Worm (Caenorhabditis elegans) whole organism, L3 larva: ENCODE results near the gene ZK512.8.

Experiments
- R02D3.7 ChIP-seq: fragments of 150-350 bp; optimal IDR thresholded peaks from 2 replicates; lab custom pipeline; 2014; ENCODE audit warnings: missing biosample characterization, missing genetic modification characterization
- ZK546.5 ChIP-seq: sonication (generic microtip); optimal IDR thresholded peaks from 2 replicates; lab custom pipeline; 2017; ENCODE audit warnings: missing biosample characterization, missing genetic modification characterization
- ama-1 ChIP-seq: fragments of 150-350 bp; optimal IDR thresholded peaks from 2 replicates; lab custom pipeline; 2018
- ceh-16 ChIP-seq: sonication (generic microtip); optimal IDR thresholded peaks from 2 replicates; lab custom pipeline; 2017; ENCODE audit warnings: missing biosample characterization, missing genetic modification characterization
- ceh-28 ChIP-seq: fragments of 150-350 bp; optimal IDR thresholded peaks from 2 replicates; lab custom pipeline; 2014; ENCODE audit warnings: missing biosample characterization, missing genetic modification reagents, missing genetic modification characterization
- ceh-9 ChIP-seq: sonication (generic microtip); optimal IDR thresholded peaks from 2 replicates; lab custom pipeline; 2018; ENCODE audit warnings: missing biosample characterization, missing genetic modification characterization
- daf-12 ChIP-seq: fragments of 150-350 bp; optimal IDR thresholded peaks from 2 replicates; lab custom pipeline; 2014; ENCODE audit warnings: missing biosample characterization, missing genetic modification reagents, missing genetic modification characterization
- elt-1 ChIP-seq: fragments of 150-350 bp; optimal IDR thresholded peaks from 2 replicates; lab custom pipeline; 2014; ENCODE audit warnings: missing biosample characterization, missing genetic modification characterization
- elt-2 ChIP-seq: sonication (generic microtip); optimal IDR thresholded peaks from 2 replicates; lab custom pipeline; 2016; ENCODE audit warnings: missing genetic modification reagents, mild to moderate bottlenecking, missing genetic modification characterization, missing compliant biosample characterization
- elt-3 ChIP-seq, 3 experiments: fragments of 150-350 bp in 1 of 3; sonication (generic microtip) in 2 of 3; optimal IDR thresholded peaks; 2 replicates in 2 of 3; 4 replicates in 1 of 3; lab custom pipeline; 2014 to 2017; ENCODE audit warnings: missing biosample characterization in 3 of 3, missing genetic modification characterization in 3 of 3
- eor-1 ChIP-seq, 2 experiments: fragments of 150-350 bp; optimal IDR thresholded peaks; 2 replicates each; lab custom pipeline; 2014 to 2018; ENCODE audit warnings: missing biosample characterization in 2 of 2, missing genetic modification characterization in 2 of 2
- fkh-10 ChIP-seq: sonication (generic microtip); optimal IDR thresholded peaks from 2 replicates; lab custom pipeline; 2017; ENCODE audit warnings: missing biosample characterization, missing genetic modification reagents, missing genetic modification characterization
- fkh-2 ChIP-seq: fragments of 150-350 bp; optimal IDR thresholded peaks from 2 replicates; lab custom pipeline; 2014; ENCODE audit warnings: missing biosample characterization, missing genetic modification reagents, missing genetic modification characterization
- fos-1 ChIP-seq: fragments of 150-350 bp; optimal IDR thresholded peaks from 2 replicates; lab custom pipeline; 2014; ENCODE audit warnings: missing biosample characterization, missing genetic modification characterization
- hmg-11 ChIP-seq: sonication (generic microtip); optimal IDR thresholded peaks from 2 replicates; lab custom pipeline; 2016; ENCODE audit warnings: missing genetic modification characterization, missing compliant biosample characterization
- jun-1 ChIP-seq: fragments of 150-350 bp; optimal IDR thresholded peaks from 2 replicates; lab custom pipeline; 2014; ENCODE audit warnings: missing biosample characterization, missing genetic modification reagents, missing genetic modification characterization
- lin-39 ChIP-seq: fragments of 150-350 bp; optimal IDR thresholded peaks from 2 replicates; lab custom pipeline; 2018; ENCODE audit warnings: missing biosample characterization, missing genetic modification reagents, missing genetic modification characterization
- nfya-1 ChIP-seq: sonication (generic microtip); optimal IDR thresholded peaks from 2 replicates; lab custom pipeline; 2017; ENCODE audit warnings: missing genetic modification characterization, mild to moderate bottlenecking, missing compliant biosample characterization, antibody characterized with exemption, moderate library complexity; ENCODE audit not compliant: insufficient read depth
- nhr-11 ChIP-seq: fragments of 150-350 bp; optimal IDR thresholded peaks from 2 replicates; lab custom pipeline; 2014; ENCODE audit warnings: missing biosample characterization, missing genetic modification characterization
- nhr-12 ChIP-seq: fragments of 150-350 bp; optimal IDR thresholded peaks from 2 replicates; lab custom pipeline; 2014; ENCODE audit warnings: missing biosample characterization, missing genetic modification characterization
- nhr-23 ChIP-seq: fragments of 150-350 bp; optimal IDR thresholded peaks from 2 replicates; lab custom pipeline; 2014; ENCODE audit warnings: missing biosample characterization, missing genetic modification reagents, missing genetic modification characterization
- nhr-25 ChIP-seq: sonication (generic microtip); optimal IDR thresholded peaks from 2 replicates; lab custom pipeline; 2017; ENCODE audit warnings: missing biosample characterization, missing genetic modification characterization
- nhr-43 ChIP-seq: sonication (generic microtip); optimal IDR thresholded peaks from 2 replicates; lab custom pipeline; 2016; ENCODE audit warnings: mild to moderate bottlenecking, missing genetic modification characterization, missing compliant biosample characterization; ENCODE audit not compliant: poor library complexity, severe bottlenecking
- nhr-67 ChIP-seq: fragments of 150-350 bp; optimal IDR thresholded peaks from 2 replicates; lab custom pipeline; 2014; ENCODE audit warnings: missing biosample characterization, missing genetic modification characterization
- pha-4 ChIP-seq: fragments of 150-350 bp; optimal IDR thresholded peaks from 2 replicates; lab custom pipeline; 2014; ENCODE audit warnings: missing biosample characterization, missing genetic modification reagents, missing genetic modification characterization
- sea-2 ChIP-seq: fragments of 150-350 bp; sonication (generic microtip); optimal IDR thresholded peaks from 4 replicates; lab custom pipeline; 2014; ENCODE audit warnings: missing biosample characterization, missing genetic modification reagents, missing genetic modification characterization
- skn-1 ChIP-seq: fragments of 150-350 bp; optimal IDR thresholded peaks from 2 replicates; lab custom pipeline; 2014; ENCODE audit warnings: missing biosample characterization, missing genetic modification characterization
- snpc-4 ChIP-seq: fragments of 150-350 bp; optimal IDR thresholded peaks from 2 replicates; lab custom pipeline; 2014; ENCODE audit warnings: missing biosample characterization, missing genetic modification characterization
- tbx-2 ChIP-seq: sonication (generic microtip); optimal IDR thresholded peaks from 2 replicates; lab custom pipeline; 2016; ENCODE audit warnings: mild to moderate bottlenecking, missing genetic modification characterization, missing compliant biosample characterization
- unc-39 ChIP-seq: sonication (generic microtip); optimal IDR thresholded peaks from 4 replicates; lab custom pipeline; 2017; ENCODE audit warnings: missing biosample characterization, missing genetic modification characterization
- ztf-11 ChIP-seq: fragments of 150-350 bp; optimal IDR thresholded peaks from 2 replicates; lab custom pipeline; 2014; ENCODE audit warnings: missing biosample characterization, missing genetic modification characterization
- ztf-4 ChIP-seq: fragments of 150-350 bp; optimal IDR thresholded peaks from 2 replicates; lab custom pipeline; 2014; ENCODE audit warnings: missing biosample characterization, missing genetic modification characterization

The ZK512.8 gene

ce11 chrIII:9118921-9119606, 26.8 kb upstream of the ZK512.8 start, which contains the start of gene ced-11:
Gene ced-11 (plus strand): TSS chrIII:9119556.
- TF ChIP-seq ceh-9 (tag; lab: Kevin White, UChicago) = no peak
- TF ChIP-seq ceh-16 = no peak
- TF ChIP-seq R02D3.7 (tag; lab: Kevin White, UChicago) = no peak
- no peak for TF ChIP-seq elt-3 (tag; optimal IDR thresholded peaks at IDR 0.05; lab: Kevin White, UChicago)
- TF ChIP-seq jun-1 = no peak
- no peak for TF ChIP-seq tbx-2 (tag; lab: Kevin White, UChicago)
- no peak for TF ChIP-seq unc-39
- TF ChIP-seq ceh-28 (tag; lab: Kevin White, UChicago) = no peak
- TF ChIP-seq lin-39 = no peak
- TF ChIP-seq nhr-11 = no peak
- no peak for TF ChIP-seq skn-1 (tag; lab: Kevin White, UChicago)
- TF ChIP-seq ztf-4 (tag; lab: Kevin White, UChicago) = no peak
- TF ChIP-seq nhr-23 (tag; lab: Kevin White, UChicago) = no peak
- no peak for TF ChIP-seq ZK546.5 (tag; lab: Kevin White, UChicago)
- no peak for TF ChIP-seq nfya-1

- peak; percentile 46 for TF ChIP-seq nhr-25 (tag; lab: Kevin White, UChicago)
- peak; percentile 40 for TF ChIP-seq nhr-43
- peak; percentile 37 for TF ChIP-seq nfya-1
- no peak for TF ChIP-seq ZK546.5 (tag; lab: Kevin White, UChicago)
- TF ChIP-seq fos-1 (tag; lab: Kevin White, UChicago) = no peak
- TF ChIP-seq elt-2 (tag; lab: Kevin White, UChicago) = peak; percentile 27
- peak; percentile 11 for TF ChIP-seq hmg-11 (tag; lab: Kevin White, UChicago)
- TF ChIP-seq nhr-23 (tag; lab: Kevin White, UChicago) = peak; percentile 82
Measured at ce11 chrIII:9125789-9126304, 20.0 kb upstream of the ZK512.8 start, which contains the start of gene sec-16A.1. Gene sec-16A.1 (plus strand): TSS chrIII:9125839.

DNA sequence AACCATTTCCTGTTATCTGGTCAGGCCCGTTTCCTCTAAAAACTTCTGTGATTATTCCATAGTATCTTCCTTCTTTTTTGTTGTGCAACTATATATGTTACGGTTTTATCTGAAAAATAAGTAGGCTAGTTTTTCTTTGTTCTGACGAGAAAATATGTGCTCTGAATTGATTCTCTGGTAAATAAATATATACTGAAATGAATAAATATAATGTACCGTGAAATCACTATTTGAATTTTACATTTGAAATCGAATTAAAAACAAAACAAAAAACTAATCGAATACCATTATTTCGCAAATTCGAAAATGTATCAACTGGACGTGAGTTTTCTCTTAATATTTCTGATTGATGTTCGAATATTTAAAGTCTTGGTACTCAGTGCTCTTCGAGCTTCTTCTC, 15.3 kb upstream of the ZK512.8 start, which contains the start of gene ZK512.10:
Gene ZK512.10, plus strand, starts transcription at position 301 of the 400 bp plus-strand sequence.
- TF ChIP-seq snpc-4 = no peak
- TF ChIP-seq pha-4 = no peak
- no peak for TF ChIP-seq daf-12
- no peak for TF ChIP-seq elt-1 (tag; lab: Kevin White, UChicago)
- TF ChIP-seq ztf-11 (tag; lab: Kevin White, UChicago) = no peak
- no peak for TF ChIP-seq ceh-28 (tag; lab: Kevin White, UChicago)
- no peak for TF ChIP-seq nhr-67 (tag; lab: Kevin White, UChicago)
- TF ChIP-seq tbx-2 (tag; lab: Kevin White, UChicago) = no peak
- TF ChIP-seq fkh-2 (tag; lab: Kevin White, UChicago) = no peak
- no peak for TF ChIP-seq fos-1 (tag; lab: Kevin White, UChicago)
- TF ChIP-seq ztf-4 (tag; lab: Kevin White, UChicago) = no peak
- no peak for TF ChIP-seq lin-39
- no peak for TF ChIP-seq eor-1 (tag; optimal IDR thresholded peaks at IDR 0.05; lab: Kevin White, UChicago)

ce11 chrIII:9136587-9136986, 9.3 kb upstream of the ZK512.8 start, which contains the start of gene eat-4:
Gene eat-4 (plus strand): TSS chrIII:9136887.
- no peak for TF ChIP-seq sea-2 (GFP tag; lab: Kevin White, UChicago)

ce11 chrIII:9138601-9139000, 7.3 kb upstream of the ZK512.8 start, which contains the start of gene ZK512.7:
Gene ZK512.7 (minus strand): TSS chrIII:9138701.
- TF ChIP-seq ama-1 = no peak
- TF ChIP-seq nhr-12 (tag; lab: Kevin White, UChicago) = no peak
- no peak for TF ChIP-seq fos-1 (tag; lab: Kevin White, UChicago)
- no peak for TF ChIP-seq fkh-10
- no peak for TF ChIP-seq elt-1 (tag; lab: Kevin White, UChicago)
- no peak for TF ChIP-seq ceh-28 (tag; lab: Kevin White, UChicago)
- no peak for TF ChIP-seq fkh-2 (tag; lab: Kevin White, UChicago)
